Worm (Caenorhabditis elegans): Measurements from ENCODE around the gene asb-2.

DNA sequence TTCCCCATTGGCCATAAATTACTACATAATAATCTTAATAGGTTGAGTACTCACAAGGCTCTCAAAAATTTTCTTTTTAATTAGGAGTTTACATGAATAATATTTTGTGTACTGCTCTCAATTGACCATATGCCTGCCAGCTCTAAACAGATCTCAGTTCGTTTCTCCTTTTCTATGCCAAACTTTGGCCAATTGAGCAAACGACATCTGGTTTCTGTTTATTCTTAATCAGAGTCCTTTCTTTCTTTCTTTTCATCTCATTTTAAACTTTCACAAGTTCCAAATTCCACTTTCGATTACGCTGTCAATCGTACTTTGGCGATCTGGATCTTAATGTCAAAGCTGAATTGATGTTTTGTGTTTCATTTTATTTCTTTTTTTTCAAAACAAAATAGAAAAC, 5.2 kb upstream of the asb-2 start:
- TF ChIP-seq fos-1 (tag; optimal IDR thresholded peaks at IDR 0.05), result no peak
- no peak for TF ChIP-seq fkh-10 (GFP tag; optimal IDR thresholded peaks at IDR 0.05)
- TF ChIP-seq mdl-1 (tag; optimal IDR thresholded peaks at IDR 0.05), result no peak
- TF ChIP-seq nhr-19 (GFP tag; conservative IDR thresholded peaks at IDR 0.05), result no peak
- TF ChIP-seq ceh-90 (tag; optimal IDR thresholded peaks at IDR 0.05), result no peak
- TF ChIP-seq dpl-1 (GFP tag; optimal IDR thresholded peaks at IDR 0.05), result no peak
- TF ChIP-seq nhr-71 (tag; optimal IDR thresholded peaks at IDR 0.05), result no peak
- no peak for TF ChIP-seq pax-3 (tag; optimal IDR thresholded peaks at IDR 0.05)
- TF ChIP-seq ztf-4 (tag; optimal IDR thresholded peaks at IDR 0.05), result no peak

Measured in whole organism, L1 larva.